Worm (Caenorhabditis elegans): Measurements from ENCODE around the gene sec-3.
A peak's percentile ranks its signal among the peaks of the same experiment; 100 is the strongest.

ce11 chrX:3089894-3090414 lies 9.7 kb downstream of the sec-3 start:
- TF ChIP-seq him-1 (tag; optimal IDR thresholded peaks at IDR 0.05) (no peak), dao-5 (tag; optimal IDR thresholded peaks at IDR 0.05) (no peak), W03F9.2 (tag; optimal IDR thresholded peaks at IDR 0.05) (peak; percentile 26)
